Fruit fly (Drosophila melanogaster) whole organism, embryonic: ENCODE measurements around the gene yrt.

Experiments
- Aef1 ChIP-seq: fragments of 200-800 bp; sonication (Bioruptor generic); IDR thresholded peaks from 3 replicates; pipeline ENCODE4 v1.3.6; 2022; ENCODE audit warnings: missing biosample characterization, missing genetic modification characterization
- B-H1 ChIP-seq: fragments of 200-800 bp; sonication (Bioruptor generic); IDR thresholded peaks from 3 replicates; pipeline ENCODE4 v1.3.6; 2022; ENCODE audit warnings: missing biosample characterization, missing genetic modification characterization
- Blimp-1 ChIP-seq: fragments of 200-800 bp; sonication (Bioruptor generic); optimal IDR thresholded peaks from 3 replicates; lab custom pipeline; 2018; ENCODE audit warnings: missing biosample characterization, missing genetic modification characterization, mild to moderate bottlenecking, moderate library complexity, missing genetic modification reagents
- CG10654 ChIP-seq: fragments of 200-800 bp; sonication (Bioruptor generic); optimal IDR thresholded peaks from 2 replicates; lab custom pipeline; 2016; ENCODE audit warnings: missing biosample characterization, missing genetic modification characterization
- CG10959 ChIP-seq: fragments of 200-800 bp; sonication (Bioruptor generic); IDR thresholded peaks from 2 replicates; pipeline ENCODE4 v1.3.6; 2022; ENCODE audit warnings: missing biosample characterization, missing genetic modification characterization
- CG12659 ChIP-seq: fragments of 200-800 bp; sonication (Bioruptor generic); optimal IDR thresholded peaks from 3 replicates; lab custom pipeline; 2017; ENCODE audit warnings: mild to moderate bottlenecking, missing biosample characterization, missing genetic modification reagents, missing genetic modification characterization
- CG13894 ChIP-seq: fragments of 200-800 bp; sonication (Bioruptor generic); optimal IDR thresholded peaks from 3 replicates; lab custom pipeline; 2018; ENCODE audit warnings: missing biosample characterization, mild to moderate bottlenecking, missing genetic modification characterization, moderate library complexity
- CG14014 ChIP-seq: fragments of 200-800 bp; sonication (Bioruptor generic); IDR thresholded peaks from 2 replicates; pipeline ENCODE4 v1.3.6; 2022; ENCODE audit warnings: missing biosample characterization, missing genetic modification characterization
- CG17361 ChIP-seq: fragments of 200-800 bp; sonication (Bioruptor generic); IDR thresholded peaks from 3 replicates; pipeline ENCODE4 v1.3.6; 2022; ENCODE audit warnings: missing biosample characterization, missing genetic modification characterization
- CG17829 ChIP-seq: fragments of 200-800 bp; optimal IDR thresholded peaks from 2 replicates; lab custom pipeline; 2019; ENCODE audit warnings: missing biosample characterization, mild to moderate bottlenecking, missing genetic modification characterization, moderate library complexity
- CG18262 ChIP-seq: fragments of 200-800 bp; optimal IDR thresholded peaks from 3 replicates; lab custom pipeline; 2019; ENCODE audit warnings: missing biosample characterization, mild to moderate bottlenecking, missing genetic modification characterization, moderate library complexity
- CG2199 ChIP-seq: fragments of 200-800 bp; sonication (Bioruptor generic); IDR thresholded peaks from 3 replicates; pipeline ENCODE4 v1.3.6; 2022; ENCODE audit warnings: missing biosample characterization, missing genetic modification characterization
- CG2889 ChIP-seq: fragments of 200-800 bp; sonication (Bioruptor generic); IDR thresholded peaks from 3 replicates; pipeline ENCODE4 v1.3.6; 2022; ENCODE audit warnings: missing biosample characterization, missing genetic modification characterization
- CG30403 ChIP-seq: fragments of 200-800 bp; sonication (Bioruptor generic); optimal IDR thresholded peaks from 3 replicates; lab custom pipeline; 2016; ENCODE audit warnings: missing biosample characterization, missing genetic modification characterization
- CG6175 ChIP-seq: fragments of 200-800 bp; sonication (Bioruptor generic); IDR thresholded peaks from 3 replicates; pipeline ENCODE4 v1.3.6; 2022; ENCODE audit warnings: missing biosample characterization, missing genetic modification characterization
- CG6272 ChIP-seq: fragments of 200-800 bp; sonication (Bioruptor generic); IDR thresholded peaks from 2 replicates; pipeline ENCODE4 v1.3.6; 2022; ENCODE audit warnings: missing biosample characterization, missing genetic modification characterization
- CG6765 ChIP-seq: fragments of 200-800 bp; sonication (Bioruptor generic); optimal IDR thresholded peaks from 3 replicates; lab custom pipeline; 2017; ENCODE audit warnings: missing biosample characterization, mild to moderate bottlenecking, missing genetic modification characterization
- CG7928 ChIP-seq: fragments of 200-800 bp; sonication (Bioruptor generic); optimal IDR thresholded peaks from 2 replicates; lab custom pipeline; 2017; ENCODE audit warnings: missing biosample characterization, mild to moderate bottlenecking, missing genetic modification characterization
- CG9932 ChIP-seq: fragments of 200-800 bp; sonication (Bioruptor generic); IDR thresholded peaks from 2 replicates; pipeline ENCODE4 v1.3.6; 2022; ENCODE audit warnings: missing biosample characterization, missing genetic modification characterization
- Doc3 ChIP-seq: fragments of 200-800 bp; sonication (Bioruptor generic); IDR thresholded peaks from 3 replicates; pipeline ENCODE4 v1.3.6; 2022; ENCODE audit warnings: missing biosample characterization, missing genetic modification characterization; ENCODE audit not compliant: partially characterized antibody
- Fer3 ChIP-seq: fragments of 200-800 bp; sonication (Bioruptor generic); optimal IDR thresholded peaks from 2 replicates; lab custom pipeline; 2018; ENCODE audit warnings: missing biosample characterization, mild to moderate bottlenecking, missing genetic modification characterization, moderate library complexity
- GATAe ChIP-seq: fragments of 200-800 bp; sonication (Bioruptor generic); conservative IDR thresholded peaks from 2 replicates; pipeline ENCODE4 v1.3.6; 2022; ENCODE audit warnings: missing biosample characterization, missing genetic modification characterization
- Gug ChIP-seq: fragments of 200-800 bp; sonication (Bioruptor generic); IDR thresholded peaks from 4 replicates; pipeline ENCODE4 v1.3.6; 2022; ENCODE audit warnings: missing biosample characterization, missing genetic modification characterization
- Hey ChIP-seq: fragments of 200-800 bp; sonication (Bioruptor generic); optimal IDR thresholded peaks from 3 replicates; lab custom pipeline; 2018; ENCODE audit warnings: missing biosample characterization, mild to moderate bottlenecking, missing genetic modification characterization
- Lhr ChIP-seq: fragments of 200-800 bp; sonication (Bioruptor generic); optimal IDR thresholded peaks from 3 replicates; lab custom pipeline; 2017; ENCODE audit warnings: mild to moderate bottlenecking, missing biosample characterization, missing genetic modification reagents, missing genetic modification characterization
- Spps ChIP-seq: fragments of 200-800 bp; sonication (Bioruptor generic); optimal IDR thresholded peaks from 2 replicates; lab custom pipeline; 2018; ENCODE audit warnings: missing biosample characterization, mild to moderate bottlenecking, missing genetic modification characterization
- Ssrp ChIP-seq: fragments of 200-800 bp; sonication (Bioruptor generic); optimal IDR thresholded peaks from 2 replicates; lab custom pipeline; 2018; ENCODE audit warnings: missing biosample characterization, mild to moderate bottlenecking, missing genetic modification characterization, moderate library complexity
- az2 ChIP-seq: fragments of 200-800 bp; sonication (Bioruptor generic); optimal IDR thresholded peaks from 3 replicates; lab custom pipeline; 2016; ENCODE audit warnings: missing biosample characterization, missing genetic modification characterization
- chn ChIP-seq: fragments of 200-800 bp; sonication (Bioruptor generic); optimal IDR thresholded peaks from 2 replicates; lab custom pipeline; 2016; ENCODE audit warnings: missing biosample characterization, missing genetic modification characterization
- eyg ChIP-seq: fragments of 200-800 bp; sonication (Bioruptor generic); optimal IDR thresholded peaks from 3 replicates; lab custom pipeline; 2016; ENCODE audit warnings: missing biosample characterization, missing genetic modification characterization
- fd96Cb ChIP-seq: fragments of 200-800 bp; sonication (Bioruptor generic); optimal IDR thresholded peaks from 2 replicates; lab custom pipeline; 2018; ENCODE audit warnings: missing biosample characterization, mild to moderate bottlenecking, missing genetic modification characterization, moderate library complexity
- gem ChIP-seq: fragments of 200-800 bp; sonication (Bioruptor generic); optimal IDR thresholded peaks from 2 replicates; lab custom pipeline; 2019; ENCODE audit warnings: missing biosample characterization, mild to moderate bottlenecking, missing genetic modification characterization, moderate library complexity
- grau ChIP-seq: fragments of 200-800 bp; optimal IDR thresholded peaks from 3 replicates; lab custom pipeline; 2019; ENCODE audit warnings: missing biosample characterization, mild to moderate bottlenecking, missing genetic modification characterization, moderate library complexity
- grn ChIP-seq: fragments of 200-800 bp; sonication (Bioruptor generic); optimal IDR thresholded peaks from 3 replicates; lab custom pipeline; 2017; ENCODE audit warnings: missing biosample characterization, missing genetic modification characterization
- gsb-n ChIP-seq: fragments of 200-800 bp; sonication (Bioruptor generic); optimal IDR thresholded peaks from 3 replicates; lab custom pipeline; 2018; ENCODE audit warnings: missing biosample characterization, mild to moderate bottlenecking, missing genetic modification characterization
- kah ChIP-seq: fragments of 200-800 bp; sonication (Bioruptor generic); optimal IDR thresholded peaks from 2 replicates; lab custom pipeline; 2018; ENCODE audit warnings: missing biosample characterization, mild to moderate bottlenecking, missing genetic modification characterization
- lmd ChIP-seq: fragments of 200-800 bp; sonication (Bioruptor generic); IDR thresholded peaks from 2 replicates; pipeline ENCODE4 v1.3.6; 2022; ENCODE audit warnings: missing biosample characterization, missing genetic modification characterization
- otp ChIP-seq: fragments of 200-800 bp; sonication (Bioruptor generic); IDR thresholded peaks from 3 replicates; pipeline ENCODE4, ENCODE4 v1.3.6; 2022; ENCODE audit warnings: missing biosample characterization, missing genetic modification characterization
- pb ChIP-seq: fragments of 200-800 bp; sonication (Bioruptor generic); optimal IDR thresholded peaks from 3 replicates; lab custom pipeline; 2016; ENCODE audit warnings: missing biosample characterization, missing genetic modification characterization
- pzg ChIP-seq: fragments of 200-800 bp; sonication (Bioruptor generic); optimal IDR thresholded peaks from 3 replicates; lab custom pipeline; 2018; ENCODE audit warnings: missing biosample characterization, mild to moderate bottlenecking, missing genetic modification characterization, moderate library complexity
- sc ChIP-seq, 3 experiments: fragments of >200 bp in 2 of 3; fragments of 200-800 bp in 1 of 3; sonication (Bioruptor generic) in 1 of 3; optimal IDR thresholded peaks; 2 replicates in 2 of 3; 3 replicates in 1 of 3; lab custom pipeline; 2017; ENCODE audit warnings: mild to moderate bottlenecking in 1 of 3, missing biosample characterization in 1 of 3, missing genetic modification characterization in 1 of 3, missing genetic modification reagents in 1 of 3
- sens ChIP-seq: fragments of 200-800 bp; sonication (Bioruptor generic); peaks from one replicate; lab custom pipeline; 2016; ENCODE audit warnings: missing biosample characterization, missing genetic modification characterization
- slp2 ChIP-seq: fragments of 200-800 bp; sonication (Bioruptor generic); optimal IDR thresholded peaks from 2 replicates; lab custom pipeline; 2016; ENCODE audit warnings: missing biosample characterization, missing genetic modification characterization
- so ChIP-seq: fragments of 200-800 bp; sonication (Bioruptor generic); IDR thresholded peaks from 3 replicates; pipeline ENCODE4 v1.3.6; 2022; ENCODE audit warnings: missing biosample characterization, missing genetic modification characterization
- sr ChIP-seq: fragments of 200-800 bp; sonication (Bioruptor generic); IDR thresholded peaks from 3 replicates; pipeline ENCODE4 v1.3.6; 2022; ENCODE audit warnings: missing biosample characterization, missing genetic modification characterization
- ssp ChIP-seq: fragments of 200-800 bp; sonication (Bioruptor generic); IDR thresholded peaks from 2 replicates; pipeline ENCODE4 v1.3.6; 2022; ENCODE audit warnings: missing biosample characterization, missing genetic modification characterization
- tgo ChIP-seq: fragments of 200-800 bp; sonication (Bioruptor generic); IDR thresholded peaks from 3 replicates; pipeline ENCODE4 v1.3.6; 2022; ENCODE audit warnings: missing biosample characterization, missing genetic modification characterization
- vfl ChIP-seq: fragments of 200-800 bp; sonication (Bioruptor generic); optimal IDR thresholded peaks from 2 replicates; lab custom pipeline; 2016; ENCODE audit warnings: missing biosample characterization, missing genetic modification characterization
- wdn ChIP-seq: fragments of 200-800 bp; sonication (Bioruptor generic); IDR thresholded peaks from 2 replicates; pipeline ENCODE4 v1.3.6; 2022; ENCODE audit warnings: missing biosample characterization, missing genetic modification characterization
- zen ChIP-seq: fragments of 200-800 bp; sonication (Bioruptor generic); optimal IDR thresholded peaks from 3 replicates; lab custom pipeline; 2018; ENCODE audit warnings: missing biosample characterization, mild to moderate bottlenecking, missing genetic modification characterization, moderate library complexity

Gene yrt

DNA sequence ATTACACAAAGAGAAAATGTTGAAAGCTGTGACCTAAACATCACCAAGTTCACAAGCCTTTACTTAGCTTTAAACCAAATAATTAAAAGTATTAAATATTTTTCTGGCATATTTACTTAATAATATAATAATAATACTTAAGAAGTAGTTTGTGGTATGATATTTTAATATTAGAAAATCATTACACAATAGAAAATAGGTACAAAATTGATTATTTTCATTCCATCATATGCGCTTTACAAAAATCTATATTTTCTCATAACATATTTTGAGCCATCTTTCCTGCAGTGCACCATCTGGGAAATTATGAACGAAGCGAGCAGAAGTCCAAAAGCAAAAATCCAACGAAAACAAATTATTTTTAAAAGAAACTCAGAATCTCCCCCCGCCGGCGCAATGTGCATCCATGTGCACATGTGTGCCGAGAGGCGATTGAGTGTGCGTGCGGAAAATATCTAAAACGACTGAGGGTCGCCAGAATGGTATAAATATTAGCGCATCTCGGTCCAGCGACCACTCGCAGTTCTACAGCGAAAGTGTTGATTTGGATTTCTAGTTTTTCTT lies 9.2 kb downstream of the yrt start, which contains the start of gene Act87E:
Gene Act87E (plus strand): TSS at position 514 of the 564 bp plus-strand sequence.
- TF ChIP-seq slp2 (GFP tag; lab: Kevin White, UChicago) (no peak), Aef1 (GFP tag; lab: Robert Waterston, UW) (0 out of 3 replicates have a peak, but pooled peaks have one; percentile 30), grn (no peak), Fer3 (tag; lab: Kevin White, UChicago) (peak; percentile 1), sr (GFP tag; lab: Robert Waterston, UW) (peak; percentile 66; the same call in 2 of the 3 replicates), so (GFP tag; lab: Robert Waterston, UW) (peak; percentile 38; the same call in 1 of the 3 replicates), Doc3 (GFP tag; lab: Robert Waterston, UW) (no peak), zen (peak; percentile 36), CG7928 (no peak), GATAe (GFP tag; lab: Robert Waterston, UW) (no peak), Blimp-1 (GFP tag; lab: Kevin White, UChicago) (peak; percentile 73), otp (GFP tag; lab: Robert Waterston, UW) (no peak), CG6175 (GFP tag; lab: Robert Waterston, UW) (no peak), Gug (GFP tag; lab: Robert Waterston, UW) (no peak), ssp (0 out of 2 replicates have a peak, but pooled peaks have one; percentile 37), CG17361 (GFP tag; lab: Robert Waterston, UW) (peak; percentile 91), CG13894 (tag; lab: Kevin White, UChicago) (no peak), sens (GFP tag; lab: Kevin White, UChicago) (peak; percentile 73), Hey (no peak), eyg (GFP tag; lab: Kevin White, UChicago) (no peak), CG10654 (GFP tag; lab: Kevin White, UChicago) (peak; percentile 14), CG10959 (GFP tag; lab: Robert Waterston, UW) (peak; percentile 38; the same call in 1 of the 2 replicates), gsb-n (tag; lab: Kevin White, UChicago) (peak; percentile 77), CG18262 (tag; lab: Kevin White, UChicago) (peak; percentile 90), CG12659 (GFP tag; lab: Kevin White, UChicago) (peak; percentile 72), Spps (tag; lab: Kevin White, UChicago) (peak; percentile 41), CG6272 (GFP tag; lab: Robert Waterston, UW) (no peak), Ssrp (tag; lab: Kevin White, UChicago) (peak; percentile 78), CG2199 (no peak), CG17829 (tag; lab: Kevin White, UChicago) (peak; percentile 85), pzg (GFP tag; lab: Kevin White, UChicago) (no peak), wdn (no peak), az2 (GFP tag; lab: Kevin White, UChicago) (peak; percentile 40), pb (GFP tag; lab: Kevin White, UChicago) (no peak), sc (optimal IDR thresholded peaks at IDR 0.05; lab: Kevin White, UChicago) (no peak), sc (GFP tag; optimal IDR thresholded peaks at IDR 0.05; lab: Kevin White, UChicago) (peak; percentile 47), chn (GFP tag; lab: Kevin White, UChicago) (peak; percentile 0), B-H1 (GFP tag; lab: Robert Waterston, UW) (no peak), CG30403 (GFP tag; lab: Kevin White, UChicago) (peak; percentile 79), CG9932 (GFP tag; lab: Robert Waterston, UW) (peak; percentile 33; the same call in 1 of the 2 replicates), vfl (GFP tag; lab: Kevin White, UChicago) (no peak), fd96Cb (peak; percentile 75), lmd (GFP tag; lab: Robert Waterston, UW) (peak; percentile 61), gem (tag; lab: Kevin White, UChicago) (peak; percentile 87), CG6765 (GFP tag; lab: Kevin White, UChicago) (no peak), CG2889 (GFP tag; lab: Robert Waterston, UW) (no peak), Lhr (GFP tag; lab: Kevin White, UChicago) (no peak), kah (GFP tag; lab: Kevin White, UChicago) (peak; percentile 33), grau (tag; lab: Kevin White, UChicago) (peak; percentile 82), tgo (GFP tag; lab: Robert Waterston, UW) (peak; percentile 44; the same call in 1 of the 3 replicates), CG14014 (GFP tag; lab: Robert Waterston, UW) (0 out of 2 replicates have a peak, but pooled peaks have one; percentile 19)
